Worm (Caenorhabditis elegans) whole organism, late embryonic: Measurements from ENCODE around the gene nhr-126.

Experiments
- Y22D7AL.16 ChIP-seq: sonication (generic microtip); optimal IDR thresholded peaks from 2 replicates; lab custom pipeline; 2016; ENCODE audit warnings: missing genetic modification characterization, missing compliant biosample characterization
- ceh-24 ChIP-seq: sonication (generic microtip); optimal IDR thresholded peaks from 2 replicates; lab custom pipeline; 2016; ENCODE audit warnings: mild to moderate bottlenecking, missing genetic modification characterization, missing compliant biosample characterization
- elt-2 ChIP-seq: sonication (generic microtip); optimal IDR thresholded peaks from 2 replicates; lab custom pipeline; 2016; ENCODE audit warnings: missing genetic modification reagents, missing genetic modification characterization, missing compliant biosample characterization
- nhr-11 ChIP-seq: fragments of 150-350 bp; optimal IDR thresholded peaks from 2 replicates; lab custom pipeline; 2014; ENCODE audit warnings: missing biosample characterization, missing genetic modification characterization
- tbx-2 ChIP-seq: sonication (generic microtip); optimal IDR thresholded peaks from 2 replicates; lab custom pipeline; 2016; ENCODE audit warnings: missing genetic modification characterization, missing compliant biosample characterization

DNA sequence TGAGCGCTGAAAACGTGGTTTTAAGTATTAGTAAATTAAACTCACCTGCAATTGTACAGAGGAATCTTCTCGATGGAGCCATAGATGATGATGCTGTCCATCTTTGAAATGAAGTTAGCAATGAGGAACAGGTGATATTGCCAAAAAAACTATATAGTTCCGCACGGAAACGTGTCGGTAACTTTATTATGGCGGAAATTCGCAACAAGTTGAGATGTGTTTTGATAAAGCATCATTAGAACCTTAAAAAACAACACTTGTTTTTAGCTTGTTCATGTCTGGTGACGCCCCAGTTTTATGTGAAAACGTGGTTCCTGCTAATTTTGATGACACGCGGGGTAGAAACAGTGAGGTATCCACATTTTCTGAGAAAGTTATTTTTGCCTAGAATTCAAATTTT is 22.7 kb upstream of the nhr-126 start, which contains the start of gene srt-40:
- no peak for TF ChIP-seq tbx-2
- TF ChIP-seq nhr-11: no peak
- TF ChIP-seq ceh-24 (tag; lab: Kevin White, UChicago): no peak
- TF ChIP-seq elt-2 (tag; lab: Kevin White, UChicago): no peak
- TF ChIP-seq Y22D7AL.16: no peak
